Worm (Caenorhabditis elegans) whole organism, mixed stage, embryonic: ENCODE results near the gene T13C5.2.

Experiments
- blmp-1 ChIP-seq: fragments of 150-350 bp; optimal IDR thresholded peaks from 2 replicates; lab custom pipeline; 2014; ENCODE audit warnings: missing biosample characterization, missing genetic modification characterization
- cnd-1 ChIP-seq: fragments of 200-800 bp; sonication (Bioruptor generic); optimal IDR thresholded peaks from 2 replicates; lab custom pipeline; 2018; ENCODE audit warnings: mild to moderate bottlenecking, missing genetic modification characterization, missing compliant biosample characterization
- lsy-2 ChIP-seq: fragments of 150-350 bp; optimal IDR thresholded peaks from 2 replicates; lab custom pipeline; 2014; ENCODE audit warnings: missing biosample characterization, missing genetic modification characterization
- nhr-76 ChIP-seq: sonication (generic microtip); optimal IDR thresholded peaks from 2 replicates; lab custom pipeline; 2017; ENCODE audit warnings: missing biosample characterization, missing genetic modification characterization
- pha-4 ChIP-seq: fragments of 150-350 bp; optimal IDR thresholded peaks from 2 replicates; lab custom pipeline; 2018; ENCODE audit warnings: missing biosample characterization, missing genetic modification reagents, missing genetic modification characterization
- snpc-4 ChIP-seq: fragments of 150-350 bp; optimal IDR thresholded peaks from 2 replicates; lab custom pipeline; 2014; ENCODE audit warnings: missing biosample characterization, missing genetic modification characterization
- unc-62 ChIP-seq: fragments of 150-350 bp; optimal IDR thresholded peaks from 2 replicates; lab custom pipeline; 2014; ENCODE audit warnings: missing biosample characterization, missing genetic modification reagents, missing genetic modification characterization

ce11 chrX:6194191-6194724, 9.4 kb downstream of the T13C5.2 start, which contains the start of gene ceh-54:
- TF ChIP-seq blmp-1 (tag; lab: Kevin White, UChicago), result no peak
- TF ChIP-seq snpc-4 (tag; lab: Kevin White, UChicago), result no peak
- TF ChIP-seq nhr-76 (tag; lab: Kevin White, UChicago), result no peak
- TF ChIP-seq unc-62 (GFP tag; lab: Kevin White, UChicago), result no peak
- TF ChIP-seq lsy-2, result no peak
- no peak for TF ChIP-seq pha-4 (tag; lab: Kevin White, UChicago)
- TF ChIP-seq cnd-1 (tag; lab: Kevin White, UChicago), result no peak
